Worm (Caenorhabditis elegans): ENCODE results near the gene BE10.5.

Gene BE10.5

DNA sequence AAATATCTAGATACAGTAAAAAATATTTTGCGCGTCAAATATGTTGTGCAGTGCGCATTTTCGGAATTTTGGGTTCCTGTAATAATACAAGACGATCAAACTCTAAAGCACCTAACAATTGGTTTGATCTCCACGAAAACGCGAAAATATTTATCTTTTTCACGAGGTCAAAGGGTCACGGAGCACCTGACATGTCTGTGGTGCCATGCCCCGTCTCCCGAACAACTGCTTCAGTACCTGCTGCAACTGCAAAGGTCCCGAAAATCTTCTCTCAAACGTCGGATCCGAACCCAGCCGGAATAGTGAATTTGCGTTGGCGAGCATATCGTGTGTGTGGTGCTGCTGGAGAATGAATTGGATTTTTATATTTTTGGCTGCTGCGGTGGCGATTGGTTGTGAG lies 13.3 kb upstream of the BE10.5 start, which contains the start of the genes Y37D8A.2 and Y37D8A.25 (continued):
- TF ChIP-seq cey-2 (tag; optimal IDR thresholded peaks at IDR 0.05; ENCODE audit: borderline replicate concordance, insufficient read depth) (no peak), ceh-62 (tag; optimal IDR thresholded peaks at IDR 0.05) (no peak)

- TF ChIP-seq unc-62 (GFP tag; optimal IDR thresholded peaks at IDR 0.05 in 1 of 2) (no peak), unc-62 (tag; optimal IDR thresholded peaks at IDR 0.05) (no peak), nhr-42 (GFP tag; IDR thresholded peaks at IDR 0.05) (no peak), ceh-44 (GFP tag; IDR thresholded peaks at IDR 0.05) (no peak), nhr-48 (tag; optimal IDR thresholded peaks at IDR 0.05) (no peak), lin-38 (GFP tag; IDR thresholded peaks at IDR 0.05) (peak; percentile 38), zip-11 (GFP tag; IDR thresholded peaks at IDR 0.05) (no peak)
Measured at ce11 chrIII:12819148-12819547, 12.5 kb upstream of the BE10.5 start.

- no peak for TF ChIP-seq lir-3 (tag; optimal IDR thresholded peaks at IDR 0.05)
- no peak for TF ChIP-seq zag-1 (tag; optimal IDR thresholded peaks at IDR 0.05)
- no peak for TF ChIP-seq vab-7 (GFP tag; IDR thresholded peaks at IDR 0.05)
- peak in 1 of 2 experiments; percentile 31 for TF ChIP-seq lsy-2 (tag; optimal IDR thresholded peaks at IDR 0.05)
- no peak for TF ChIP-seq F37D6.2 (tag; optimal IDR thresholded peaks at IDR 0.05)
- TF ChIP-seq R02D3.7 (tag; optimal IDR thresholded peaks at IDR 0.05), result peak; percentile 71
- no peak for TF ChIP-seq nhr-28 (tag; optimal IDR thresholded peaks at IDR 0.05)
- no peak for TF ChIP-seq daf-16 (GFP tag; optimal IDR thresholded peaks at IDR 0.05)
- TF ChIP-seq daf-16 (tag; optimal IDR thresholded peaks at IDR 0.05), result peak; percentile 37
- TF ChIP-seq zfp-3 (GFP tag; conservative IDR thresholded peaks at IDR 0.05), result no peak
- TF ChIP-seq mes-2 (tag; optimal IDR thresholded peaks at IDR 0.05; ENCODE audit: poor library complexity, severe bottlenecking), result peak; percentile 2
- TF ChIP-seq T20F7.1 (GFP tag; optimal IDR thresholded peaks at IDR 0.05), result peak; percentile 93
- TF ChIP-seq mxl-3 (GFP tag; optimal IDR thresholded peaks at IDR 0.05), result no peak
- peak; percentile 94 for TF ChIP-seq Y48G9A.11 (GFP tag; IDR thresholded peaks at IDR 0.05)
- TF ChIP-seq lin-38 (GFP tag; IDR thresholded peaks at IDR 0.05), result 0 out of 2 replicates have a peak, but pooled peaks have one; percentile 10
- no peak for TF ChIP-seq hlh-11 (tag; optimal IDR thresholded peaks at IDR 0.05)
- TF ChIP-seq unc-39 (tag; optimal IDR thresholded peaks at IDR 0.05), result no peak
- TF ChIP-seq Y75B8A.6 (GFP tag; IDR thresholded peaks at IDR 0.05), result no peak
- no peak for TF ChIP-seq aha-1 (tag)
Measured at ce11 chrIII:12818050-12818738, 11.6 kb upstream of the BE10.5 start, which contains the start of gene arx-5. arx-5 (minus strand) TSS chrIII:12818100.

DNA sequence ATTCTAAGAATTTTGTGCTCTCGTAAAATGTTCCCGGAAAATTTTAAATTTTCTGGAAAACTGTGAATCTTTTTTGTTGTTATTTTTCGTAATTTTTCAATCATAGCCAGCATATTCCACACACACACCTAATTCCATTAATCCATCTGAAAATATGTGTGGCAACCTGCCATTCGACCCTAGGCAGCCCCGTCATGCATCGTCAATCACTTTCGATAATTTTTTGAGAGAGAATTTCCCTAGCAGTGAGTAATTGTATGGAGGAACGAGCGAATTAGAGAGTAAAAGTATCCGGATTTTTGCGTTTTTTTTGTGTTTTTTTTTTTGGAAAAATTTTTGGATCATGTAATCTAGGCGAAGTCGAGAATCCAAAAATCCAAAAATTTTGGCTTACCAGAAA lies 6.6 kb upstream of the BE10.5 start, which contains the start of gene BE10.4:
TSS of gene BE10.4 (plus strand) at position 301 of the 400 bp plus-strand sequence.
- TF ChIP-seq nhr-48 (tag; optimal IDR thresholded peaks at IDR 0.05), result no peak
- TF ChIP-seq egl-43 (GFP tag; IDR thresholded peaks at IDR 0.05), result no peak
- TF ChIP-seq daf-16 (GFP tag; optimal IDR thresholded peaks at IDR 0.05), result no peak
- no peak for TF ChIP-seq daf-16 (tag; optimal IDR thresholded peaks at IDR 0.05)
- no peak for TF ChIP-seq lin-15B (tag; optimal IDR thresholded peaks at IDR 0.05)
- no peak for TF ChIP-seq daf-19 (GFP tag; conservative IDR thresholded peaks at IDR 0.05)
- no peak for TF ChIP-seq zip-11 (GFP tag; IDR thresholded peaks at IDR 0.05)
- TF ChIP-seq lir-3 (tag; optimal IDR thresholded peaks at IDR 0.05), result no peak
- TF ChIP-seq T26A8.4 (GFP tag; IDR thresholded peaks at IDR 0.05), result no peak
- TF ChIP-seq aly-2 (tag; optimal IDR thresholded peaks at IDR 0.05), result no peak
- no peak for TF ChIP-seq nhr-25 (tag; optimal IDR thresholded peaks at IDR 0.05; ENCODE audit: borderline replicate concordance, insufficient read depth)
- TF ChIP-seq ztf-11 (tag; optimal IDR thresholded peaks at IDR 0.05), result no peak
- no peak for TF ChIP-seq F44E2.7 (GFP tag; IDR thresholded peaks at IDR 0.05)
- no peak for TF ChIP-seq lin-13 (GFP tag; optimal IDR thresholded peaks at IDR 0.05)
- no peak for TF ChIP-seq dmd-6 (GFP tag; IDR thresholded peaks at IDR 0.05)
- TF ChIP-seq F10B5.3 (tag; optimal IDR thresholded peaks at IDR 0.05), result no peak
- TF ChIP-seq nhr-102 (tag; optimal IDR thresholded peaks at IDR 0.05), result no peak
